Fruit fly (Drosophila melanogaster) whole organism, wandering third instar larva: Measurements from ENCODE around the gene CG31493.

Experiments used
- Abd-B ChIP-seq: fragments of >200 bp; optimal IDR thresholded peaks from 2 replicates; lab custom pipeline; 2017; ENCODE audit warnings: missing biosample characterization, missing genetic modification characterization
- CG32264 ChIP-seq: fragments of 200-800 bp; sonication (Bioruptor generic); optimal IDR thresholded peaks from 2 replicates; lab custom pipeline; 2016; ENCODE audit warnings: missing biosample characterization, missing genetic modification characterization
- CG9705 ChIP-seq: fragments of 200-800 bp; sonication (Bioruptor generic); optimal IDR thresholded peaks from 2 replicates; lab custom pipeline; 2018; ENCODE audit warnings: missing biosample characterization, mild to moderate bottlenecking, missing genetic modification characterization
- CrebA ChIP-seq: fragments of 200-800 bp; sonication (Bioruptor generic); optimal IDR thresholded peaks from 2 replicates; lab custom pipeline; 2016; ENCODE audit warnings: missing biosample characterization, mild to moderate bottlenecking, missing genetic modification characterization, borderline replicate concordance
- Dfd ChIP-seq: fragments of >200 bp; optimal IDR thresholded peaks from 2 replicates; lab custom pipeline; 2017; ENCODE audit warnings: missing biosample characterization, missing genetic modification characterization
- Dif ChIP-seq: fragments of 200-275, 200-300 bp; sonication (Bioruptor generic); optimal IDR thresholded peaks from 2 replicates; lab custom pipeline; 2018; ENCODE audit warnings: missing biosample characterization, missing genetic modification characterization; ENCODE audit not compliant: partially characterized antibody
- GATAd ChIP-seq: sonication (Bioruptor generic); optimal IDR thresholded peaks from 2 replicates; lab custom pipeline; 2016; ENCODE audit warnings: missing biosample characterization, missing genetic modification characterization
- HLH106 ChIP-seq: fragments of 200-800 bp; optimal IDR thresholded peaks from 3 replicates; lab custom pipeline; 2019; ENCODE audit warnings: missing biosample characterization, mild to moderate bottlenecking, missing genetic modification characterization, moderate library complexity
- Hnf4 ChIP-seq: fragments of 200-800 bp; sonication (Bioruptor generic); optimal IDR thresholded peaks from 2 replicates; lab custom pipeline; 2016; ENCODE audit warnings: missing biosample characterization, mild to moderate bottlenecking, missing genetic modification characterization
- Hr78 ChIP-seq: fragments of >200 bp; optimal IDR thresholded peaks from 2 replicates; lab custom pipeline; 2017; ENCODE audit warnings: missing biosample characterization, missing genetic modification characterization
- Hr83 ChIP-seq: fragments of 200-300 bp; sonication (Bioruptor generic); optimal IDR thresholded peaks from 2 replicates; lab custom pipeline; 2016; ENCODE audit warnings: missing biosample characterization, mild to moderate bottlenecking, missing genetic modification characterization, moderate library complexity; ENCODE audit not compliant: poor library complexity, severe bottlenecking
- Jra ChIP-seq: sonication (Bioruptor generic); optimal IDR thresholded peaks from 2 replicates; lab custom pipeline; 2016; ENCODE audit warnings: missing biosample characterization, missing genetic modification characterization
- Mio ChIP-seq: sonication (Bioruptor generic); optimal IDR thresholded peaks from 2 replicates; lab custom pipeline; 2016; ENCODE audit warnings: missing biosample characterization, missing genetic modification characterization
- Myc ChIP-seq: fragments of >200 bp; optimal IDR thresholded peaks from 2 replicates; lab custom pipeline; 2017
- N ChIP-seq: fragments of >200 bp; optimal IDR thresholded peaks from 2 replicates; lab custom pipeline; 2018; ENCODE audit warnings: missing biosample characterization, missing external identifiers, missing genetic modification characterization
- OdsH ChIP-seq: fragments of 200-800 bp; sonication (Bioruptor generic); optimal IDR thresholded peaks from 2 replicates; lab custom pipeline; 2016; ENCODE audit warnings: missing biosample characterization, mild to moderate bottlenecking, missing genetic modification characterization
- Rel ChIP-seq, 2 experiments: fragments of 200-800 bp; sonication (Bioruptor generic) in 1 of 2; optimal IDR thresholded peaks; 2 replicates in 1 of 2; 3 replicates in 1 of 2; lab custom pipeline; 2016 to 2019; ENCODE audit warnings: mild to moderate bottlenecking in 2 of 2, missing biosample characterization in 2 of 2, missing genetic modification characterization in 2 of 2, moderate library complexity in 1 of 2
- Sp1 ChIP-seq: fragments of 200-800 bp; sonication (Bioruptor generic); optimal IDR thresholded peaks from 3 replicates; lab custom pipeline; 2019; ENCODE audit warnings: missing biosample characterization, mild to moderate bottlenecking, missing genetic modification characterization, moderate library complexity
- Vsx2 ChIP-seq: fragments of 200-300, 225-300 bp; sonication (Bioruptor generic); optimal IDR thresholded peaks from 2 replicates; lab custom pipeline; 2018; ENCODE audit warnings: missing biosample characterization, missing genetic modification characterization; ENCODE audit not compliant: partially characterized antibody
- br ChIP-seq: fragments of 200-800 bp; sonication (Bioruptor generic); optimal IDR thresholded peaks from 2 replicates; lab custom pipeline; 2016; ENCODE audit warnings: missing biosample characterization, missing genetic modification characterization
- brk ChIP-seq: fragments of 200-800 bp; sonication (Bioruptor generic); optimal IDR thresholded peaks from 2 replicates; lab custom pipeline; 2016; ENCODE audit warnings: missing biosample characterization, mild to moderate bottlenecking, missing genetic modification characterization
- dl ChIP-seq, 2 experiments: fragments of 175-275, 200-275 bp in 1 of 2; fragments of 200-275 bp in 1 of 2; sonication (Bioruptor generic); optimal IDR thresholded peaks; lab custom pipeline; 2018; ENCODE audit warnings: mild to moderate bottlenecking in 2 of 2, missing biosample characterization in 2 of 2, missing genetic modification characterization in 2 of 2, moderate library complexity in 2 of 2; ENCODE audit not compliant: partially characterized antibody in 2 of 2, insufficient read depth in 1 of 2
- dmrt93B ChIP-seq: fragments of 200-800 bp; sonication (Bioruptor generic); optimal IDR thresholded peaks from 2 replicates; lab custom pipeline; 2018; ENCODE audit warnings: missing biosample characterization, mild to moderate bottlenecking, missing genetic modification characterization
- dsf ChIP-seq: sonication (Bioruptor generic); optimal IDR thresholded peaks from 2 replicates; lab custom pipeline; 2016; ENCODE audit warnings: missing biosample characterization, missing genetic modification characterization, borderline replicate concordance
- ey ChIP-seq: fragments of 200-800 bp; sonication (Bioruptor generic); optimal IDR thresholded peaks from 2 replicates; lab custom pipeline; 2016; ENCODE audit warnings: missing biosample characterization, missing genetic modification characterization
- foxo ChIP-seq, 2 experiments: fragments of 200-800 bp; sonication (Bioruptor generic); optimal IDR thresholded peaks; 2 replicates in 1 of 2; 3 replicates in 1 of 2; lab custom pipeline; 2016 to 2017; ENCODE audit warnings: missing biosample characterization in 2 of 2, missing genetic modification characterization in 2 of 2
- fru ChIP-seq: fragments of 200-800 bp; sonication (Bioruptor generic); optimal IDR thresholded peaks from 3 replicates; lab custom pipeline; 2016; ENCODE audit warnings: missing biosample characterization, mild to moderate bottlenecking, missing genetic modification characterization
- h ChIP-seq: fragments of 200-800 bp; sonication (Bioruptor generic); optimal IDR thresholded peaks from 3 replicates; lab custom pipeline; 2016; ENCODE audit warnings: missing biosample characterization, mild to moderate bottlenecking, missing genetic modification characterization
- jim ChIP-seq: fragments of 175-275, 200-325 bp; sonication (Bioruptor generic); optimal IDR thresholded peaks from 2 replicates; lab custom pipeline; 2016; ENCODE audit warnings: missing biosample characterization, mild to moderate bottlenecking, missing genetic modification characterization
- lola ChIP-seq: fragments of >200 bp; optimal IDR thresholded peaks from 2 replicates; lab custom pipeline; 2017; ENCODE audit warnings: missing biosample characterization, missing genetic modification characterization
- pan ChIP-seq: fragments of >200 bp; optimal IDR thresholded peaks from 2 replicates; lab custom pipeline; 2017
- psq ChIP-seq: fragments of 200-800 bp; sonication (Bioruptor generic); optimal IDR thresholded peaks from 3 replicates; lab custom pipeline; 2017; ENCODE audit warnings: missing biosample characterization, mild to moderate bottlenecking, missing genetic modification characterization, moderate library complexity
- rgr ChIP-seq: fragments of 200-800 bp; sonication (Bioruptor generic); optimal IDR thresholded peaks from 3 replicates; lab custom pipeline; 2016; ENCODE audit warnings: missing biosample characterization, mild to moderate bottlenecking, missing genetic modification characterization
- sage ChIP-seq: fragments of 200-800 bp; sonication (Bioruptor generic); optimal IDR thresholded peaks from 2 replicates; lab custom pipeline; 2016; ENCODE audit warnings: missing biosample characterization, mild to moderate bottlenecking, missing genetic modification characterization
- sv ChIP-seq: fragments of 200-800 bp; sonication (Bioruptor generic); optimal IDR thresholded peaks from 3 replicates; lab custom pipeline; 2016; ENCODE audit warnings: missing biosample characterization, missing genetic modification characterization
- tai ChIP-seq: sonication (Bioruptor generic); optimal IDR thresholded peaks from 2 replicates; lab custom pipeline; 2016; ENCODE audit warnings: missing biosample characterization, missing genetic modification characterization
- usp ChIP-seq: fragments of >200 bp; optimal IDR thresholded peaks from 2 replicates; lab custom pipeline; 2017; ENCODE audit warnings: missing biosample characterization, missing genetic modification characterization
- woc ChIP-seq: sonication (Bioruptor generic); optimal IDR thresholded peaks from 2 replicates; lab custom pipeline; 2016; ENCODE audit warnings: missing biosample characterization, mild to moderate bottlenecking, missing genetic modification characterization

The CG31493 gene

dm6 chr3R:7150544-7151406 lies 19.4 kb downstream of the CG31493 start, which contains the start of the genes gfzf and Sas-4:
TSS of gene gfzf (minus strand) at chr3R:7150968.
TSS of gene Sas-4 (plus strand) at chr3R:7151367.
- TF ChIP-seq dsf (GFP tag; lab: Kevin White, UChicago) (peak; percentile 33), HLH106 (tag; lab: Kevin White, UChicago) (peak; percentile 77), Myc (lab: Kevin White, UChicago) (peak; percentile 15), dl (GFP tag; optimal IDR thresholded peaks at IDR 0.05; lab: Kevin White, UChicago; ENCODE audit: insufficient read depth in 1 of 2, partially characterized antibody in 2 of 2) (no peak), woc (GFP tag; lab: Kevin White, UChicago) (no peak), Rel (GFP tag; optimal IDR thresholded peaks at IDR 0.05; lab: Kevin White, UChicago) (no peak), Rel (tag; optimal IDR thresholded peaks at IDR 0.05; lab: Kevin White, UChicago) (peak; percentile 13), jim (GFP tag; lab: Kevin White, UChicago) (no peak), Sp1 (GFP tag; lab: Kevin White, UChicago) (peak; percentile 51), dmrt93B (GFP tag; lab: Kevin White, UChicago) (peak; percentile 69), Vsx2 (GFP tag; lab: Kevin White, UChicago) (no peak), tai (no peak), rgr (no peak), Dif (GFP tag; lab: Kevin White, UChicago) (no peak), Jra (GFP tag; lab: Kevin White, UChicago) (no peak), usp (no peak), CrebA (GFP tag; lab: Kevin White, UChicago) (no peak), lola (GFP tag; lab: Kevin White, UChicago) (no peak), pan (lab: Kevin White, UChicago) (no peak), br (no peak), ey (GFP tag; lab: Kevin White, UChicago) (peak; percentile 55), Hr83 (peak; percentile 23), CG9705 (GFP tag; lab: Kevin White, UChicago) (peak; percentile 33), GATAd (GFP tag; lab: Kevin White, UChicago) (peak; percentile 60), psq (GFP tag; lab: Kevin White, UChicago) (peak; percentile 46), Hr78 (no peak), foxo (GFP tag; optimal IDR thresholded peaks at IDR 0.05; lab: Kevin White, UChicago) (peak in 1 of 2 experiments; percentile 81), N (no peak), brk (no peak), fru (GFP tag; lab: Kevin White, UChicago) (no peak), Dfd (GFP tag; lab: Kevin White, UChicago) (no peak), Mio (GFP tag; lab: Kevin White, UChicago) (no peak), sage (GFP tag; lab: Kevin White, UChicago) (no peak), Abd-B (GFP tag; lab: Kevin White, UChicago) (no peak), OdsH (GFP tag; lab: Kevin White, UChicago) (peak; percentile 52), sv (GFP tag; lab: Kevin White, UChicago) (no peak), h (no peak), Hnf4 (no peak), CG32264 (GFP tag; lab: Kevin White, UChicago) (no peak)

dm6 chr3R:7154586-7155357 lies 23.4 kb downstream of the CG31493 start, which contains the start of gene MAGE:
TSS of gene MAGE (minus strand) at chr3R:7155180.
- TF ChIP-seq CG9705 (GFP tag; lab: Kevin White, UChicago) (no peak), Vsx2 (GFP tag; lab: Kevin White, UChicago) (peak; percentile 22)
